Worm (Caenorhabditis elegans) whole organism, L1 larva: ENCODE results near the gene ugt-14.

Source experiments
- ceh-82 ChIP-seq, 3 experiments: fragments of 150-350 bp in 1 of 3; sonication (generic microtip) in 2 of 3; optimal IDR thresholded peaks; 2 replicates each; lab custom pipeline; 2014 to 2017; ENCODE audit warnings: missing biosample characterization in 3 of 3, missing genetic modification characterization in 3 of 3
- ces-1 ChIP-seq: fragments of 150-350 bp; optimal IDR thresholded peaks from 2 replicates; lab custom pipeline; 2014; ENCODE audit warnings: missing biosample characterization, missing genetic modification reagents, missing genetic modification characterization
- elt-3 ChIP-seq, 6 experiments: fragments of 150-350 bp in 1 of 6; sonication (generic microtip); optimal IDR thresholded peaks; 2 replicates each; lab custom pipeline; 2017 to 2018; ENCODE audit warnings: missing biosample characterization in 6 of 6, missing genetic modification characterization in 6 of 6, inconsistent platforms in 1 of 6
- lin-13 ChIP-seq: fragments of 150-350 bp; optimal IDR thresholded peaks from 2 replicates; lab custom pipeline; 2014; ENCODE audit warnings: missing biosample characterization, missing genetic modification reagents, missing genetic modification characterization
- lin-39 ChIP-seq: fragments of 150-350 bp; optimal IDR thresholded peaks from 2 replicates; lab custom pipeline; 2014; ENCODE audit warnings: missing biosample characterization, missing genetic modification reagents, missing genetic modification characterization
- nhr-11 ChIP-seq: fragments of 150-350 bp; optimal IDR thresholded peaks from 2 replicates; lab custom pipeline; 2014; ENCODE audit warnings: missing biosample characterization, missing genetic modification characterization
- nhr-12 ChIP-seq: sonication (generic microtip); optimal IDR thresholded peaks from 2 replicates; lab custom pipeline; 2017; ENCODE audit warnings: missing biosample characterization, missing genetic modification characterization
- nhr-237 ChIP-seq: fragments of 150-350 bp; optimal IDR thresholded peaks from 2 replicates; lab custom pipeline; 2014; ENCODE audit warnings: missing biosample characterization, missing genetic modification characterization
- sox-4 ChIP-seq: sonication (generic microtip); optimal IDR thresholded peaks from 2 replicates; lab custom pipeline; 2016; ENCODE audit warnings: missing genetic modification characterization, missing compliant biosample characterization
- zip-4 ChIP-seq: fragments of 200-800 bp; sonication (Bioruptor generic); optimal IDR thresholded peaks from 2 replicates; lab custom pipeline; 2018; ENCODE audit warnings: mild to moderate bottlenecking, missing genetic modification characterization, moderate library complexity, missing compliant biosample characterization
- ztf-11 ChIP-seq, 2 experiments: sonication (generic microtip); optimal IDR thresholded peaks; 2 replicates each; lab custom pipeline; 2016 to 2017; ENCODE audit warnings: missing genetic modification characterization in 2 of 2, missing biosample characterization in 1 of 2, missing compliant biosample characterization in 1 of 2

- TF ChIP-seq nhr-237 (tag; lab: Kevin White, UChicago) (no peak), elt-3 (tag; optimal IDR thresholded peaks at IDR 0.05; lab: Kevin White, UChicago) (no peak), lin-39 (no peak), nhr-11 (no peak), nhr-12 (no peak), ztf-11 (tag; optimal IDR thresholded peaks at IDR 0.05; lab: Kevin White, UChicago) (no peak), ceh-82 (tag; optimal IDR thresholded peaks at IDR 0.05; lab: Kevin White, UChicago) (no peak), lin-13 (GFP tag; lab: Kevin White, UChicago) (no peak), ces-1 (GFP tag; lab: Kevin White, UChicago) (no peak), sox-4 (no peak), zip-4 (GFP tag; lab: Kevin White, UChicago) (no peak)
Observed at ce11 chrV:4891305-4891704, 14.7 kb upstream of the ugt-14 start.
